Fruit fly (Drosophila melanogaster) whole organism, embryonic: ENCODE data around the gene MED22.

Experiments
- Abd-B ChIP-seq: fragments of 200-800 bp; sonication (Bioruptor generic); optimal IDR thresholded peaks from 2 replicates; lab custom pipeline; 2018; ENCODE audit warnings: missing biosample characterization, mild to moderate bottlenecking, missing genetic modification characterization, moderate library complexity
- Adf1 ChIP-seq: fragments of 200-800 bp; sonication (Bioruptor generic); IDR thresholded peaks from 2 replicates; pipeline ENCODE4 v1.3.6; 2022; ENCODE audit warnings: missing biosample characterization, missing genetic modification characterization
- CG10209 ChIP-seq: fragments of 200-800 bp; sonication (Bioruptor generic); optimal IDR thresholded peaks from 3 replicates; lab custom pipeline; 2017; ENCODE audit warnings: missing biosample characterization, mild to moderate bottlenecking, missing genetic modification characterization, missing genetic modification reagents
- CG1024 ChIP-seq: fragments of 200-800 bp; sonication (Bioruptor generic); IDR thresholded peaks from 2 replicates; pipeline ENCODE4 v1.3.6; 2022; ENCODE audit warnings: missing biosample characterization, missing genetic modification characterization
- CG10267 ChIP-seq: fragments of 200-800 bp; sonication (Bioruptor generic); optimal IDR thresholded peaks from 2 replicates; lab custom pipeline; 2018; ENCODE audit warnings: missing biosample characterization, mild to moderate bottlenecking, missing genetic modification characterization, moderate library complexity
- CG10321 ChIP-seq: fragments of 200-800 bp; sonication (Bioruptor generic); IDR thresholded peaks from 2 replicates; pipeline ENCODE4 v1.3.6; 2022; ENCODE audit warnings: missing biosample characterization, missing genetic modification characterization
- CG12744 ChIP-seq: fragments of 200-800 bp; sonication (Bioruptor generic); optimal IDR thresholded peaks from 2 replicates; lab custom pipeline; 2016; ENCODE audit warnings: missing biosample characterization, missing genetic modification characterization
- CG15269 ChIP-seq: fragments of 200-800 bp; sonication (Bioruptor generic); optimal IDR thresholded peaks from 2 replicates; lab custom pipeline; 2018; ENCODE audit warnings: missing biosample characterization, mild to moderate bottlenecking, missing genetic modification characterization, moderate library complexity
- CG15479 ChIP-seq: fragments of 200-800 bp; sonication (Bioruptor generic); optimal IDR thresholded peaks from 3 replicates; lab custom pipeline; 2019; ENCODE audit warnings: missing biosample characterization, mild to moderate bottlenecking, missing genetic modification characterization, moderate library complexity
- CG17829 ChIP-seq: fragments of 200-800 bp; optimal IDR thresholded peaks from 2 replicates; lab custom pipeline; 2019; ENCODE audit warnings: missing biosample characterization, mild to moderate bottlenecking, missing genetic modification characterization, moderate library complexity
- CG17912 ChIP-seq: fragments of 200-800 bp; sonication (Bioruptor generic); optimal IDR thresholded peaks from 2 replicates; lab custom pipeline; 2018; ENCODE audit warnings: missing biosample characterization, mild to moderate bottlenecking, missing genetic modification characterization
- CG1832 ChIP-seq: fragments of 200-800 bp; sonication (Bioruptor generic); optimal IDR thresholded peaks from 2 replicates; lab custom pipeline; 2017; ENCODE audit warnings: missing biosample characterization, mild to moderate bottlenecking, missing genetic modification characterization, inconsistent platforms
- CG4282 ChIP-seq: fragments of 200-800 bp; sonication (Bioruptor generic); optimal IDR thresholded peaks from 2 replicates; lab custom pipeline; 2016; ENCODE audit warnings: missing biosample characterization, missing genetic modification characterization
- CG5953 ChIP-seq: fragments of 200-800 bp; sonication (Bioruptor generic); IDR thresholded peaks from 2 replicates; pipeline ENCODE4 v1.3.6; 2022; ENCODE audit warnings: missing biosample characterization, missing genetic modification characterization
- CG6683 ChIP-seq: fragments of 200-800 bp; sonication (Bioruptor generic); optimal IDR thresholded peaks from 2 replicates; lab custom pipeline; 2017; ENCODE audit warnings: missing biosample characterization, mild to moderate bottlenecking, missing genetic modification characterization, missing genetic modification reagents
- CG6854 ChIP-seq: fragments of 200-800 bp; sonication (Bioruptor generic); optimal IDR thresholded peaks from 3 replicates; lab custom pipeline; 2017; ENCODE audit warnings: missing biosample characterization, mild to moderate bottlenecking, missing genetic modification characterization
- CG8359 ChIP-seq: fragments of 200-800 bp; sonication (Bioruptor generic); optimal IDR thresholded peaks from 2 replicates; lab custom pipeline; 2017; ENCODE audit warnings: missing biosample characterization, mild to moderate bottlenecking, missing genetic modification characterization, borderline replicate concordance
- CTCF ChIP-seq: fragments of 200-800 bp; sonication (Bioruptor generic); optimal IDR thresholded peaks from 2 replicates; lab custom pipeline; 2017; ENCODE audit warnings: missing biosample characterization, mild to moderate bottlenecking, missing genetic modification characterization, moderate library complexity
- D ChIP-seq, 2 experiments: fragments of 200-800 bp in 1 of 2; fragments of >200 bp in 1 of 2; sonication (Bioruptor generic) in 1 of 2; optimal IDR thresholded peaks; 2 replicates in 1 of 2; 3 replicates in 1 of 2; lab custom pipeline; 2017; ENCODE audit warnings: mild to moderate bottlenecking in 1 of 2, missing biosample characterization in 1 of 2, missing genetic modification characterization in 1 of 2, missing genetic modification reagents in 1 of 2
- Dip2 ChIP-seq: fragments of 200-800 bp; sonication (Bioruptor generic); IDR thresholded peaks from 2 replicates; pipeline ENCODE4 v1.3.6; 2022; ENCODE audit warnings: missing biosample characterization, missing genetic modification characterization
- E2f1 ChIP-seq: fragments of 200-800 bp; sonication (Bioruptor generic); IDR thresholded peaks from 2 replicates; pipeline ENCODE4 v1.3.6; 2022; ENCODE audit warnings: missing biosample characterization, missing genetic modification characterization
- Ets65A ChIP-seq: fragments of 200-800 bp; sonication (Bioruptor generic); peaks from one replicate; lab custom pipeline; 2016; ENCODE audit warnings: missing biosample characterization, missing genetic modification characterization
- Lim3 ChIP-seq: fragments of 200-800 bp; sonication (Bioruptor generic); IDR thresholded peaks from 2 replicates; pipeline ENCODE4 v1.3.6; 2022; ENCODE audit warnings: missing biosample characterization, missing genetic modification characterization
- Mrtf ChIP-seq: fragments of 200-800 bp; sonication (Bioruptor generic); IDR thresholded peaks from 3 replicates; pipeline ENCODE4 v1.3.6; 2022; ENCODE audit warnings: missing biosample characterization, missing genetic modification characterization
- Oaz ChIP-seq: fragments of 200-800 bp; sonication (Bioruptor generic); IDR thresholded peaks from 2 replicates; pipeline ENCODE4 v1.3.6; 2022; ENCODE audit warnings: missing biosample characterization, missing genetic modification characterization
- Opbp ChIP-seq: fragments of 200-800 bp; sonication (Bioruptor generic); IDR thresholded peaks from 3 replicates; pipeline ENCODE4 v1.3.6; 2022; ENCODE audit warnings: missing biosample characterization, missing genetic modification characterization; ENCODE audit not compliant: partially characterized antibody
- Sox100B ChIP-seq: fragments of 200-800 bp; sonication (Bioruptor generic); optimal IDR thresholded peaks from 3 replicates; lab custom pipeline; 2018; ENCODE audit warnings: missing biosample characterization, mild to moderate bottlenecking, missing genetic modification characterization
- Trl ChIP-seq, 3 experiments: fragments of >200 bp in 2 of 3; fragments of 200-800 bp in 1 of 3; sonication (Bioruptor generic) in 1 of 3; optimal IDR thresholded peaks; 2 replicates in 1 of 3; 3 replicates in 2 of 3; lab custom pipeline; 2016 to 2017; ENCODE audit warnings: missing biosample characterization in 1 of 3, missing genetic modification characterization in 1 of 3
- Vsx1 ChIP-seq: fragments of 200-800 bp; sonication (Bioruptor generic); optimal IDR thresholded peaks from 2 replicates; lab custom pipeline; 2017; ENCODE audit warnings: missing biosample characterization, mild to moderate bottlenecking, missing genetic modification characterization, missing genetic modification reagents
- ac ChIP-seq: fragments of 200-800 bp; sonication (Bioruptor generic); optimal IDR thresholded peaks from 3 replicates; lab custom pipeline; 2017; ENCODE audit warnings: missing biosample characterization, mild to moderate bottlenecking, missing genetic modification characterization
- al ChIP-seq: fragments of 200-800 bp; sonication (Bioruptor generic); IDR thresholded peaks from 2 replicates; pipeline ENCODE4 v1.3.6; 2022; ENCODE audit warnings: missing biosample characterization, missing genetic modification characterization
- bab2 ChIP-seq: fragments of 200-800 bp; sonication (Bioruptor generic); optimal IDR thresholded peaks from 2 replicates; lab custom pipeline; 2016; ENCODE audit warnings: missing biosample characterization, missing genetic modification characterization
- cg ChIP-seq: fragments of 200-800 bp; sonication (Bioruptor generic); optimal IDR thresholded peaks from 3 replicates; lab custom pipeline; 2019; ENCODE audit warnings: missing biosample characterization, mild to moderate bottlenecking, missing genetic modification characterization, moderate library complexity
- chif ChIP-seq, 2 experiments: fragments of 200-800 bp; sonication (Bioruptor generic); optimal IDR thresholded peaks; 3 replicates each; lab custom pipeline; 2016; ENCODE audit warnings: missing biosample characterization in 2 of 2, missing genetic modification characterization in 2 of 2
- dimm ChIP-seq: fragments of 200-800 bp; sonication (Bioruptor generic); IDR thresholded peaks from 2 replicates; pipeline ENCODE4 v1.3.6; 2022; ENCODE audit warnings: missing biosample characterization, missing genetic modification characterization
- dmrt99B ChIP-seq: fragments of 200-800 bp; sonication (Bioruptor generic); optimal IDR thresholded peaks from 2 replicates; lab custom pipeline; 2018; ENCODE audit warnings: missing biosample characterization, mild to moderate bottlenecking, missing genetic modification characterization, moderate library complexity
- emc ChIP-seq: fragments of 200-800 bp; sonication (Bioruptor generic); optimal IDR thresholded peaks from 2 replicates; lab custom pipeline; 2016; ENCODE audit warnings: missing biosample characterization, missing genetic modification characterization
- ewg ChIP-seq: fragments of 200-800 bp; sonication (Bioruptor generic); optimal IDR thresholded peaks from 3 replicates; lab custom pipeline; 2017; ENCODE audit warnings: mild to moderate bottlenecking, missing biosample characterization, missing genetic modification reagents, missing genetic modification characterization
- gro ChIP-seq: fragments of 200-800 bp; sonication (Bioruptor generic); optimal IDR thresholded peaks from 2 replicates; lab custom pipeline; 2016; ENCODE audit warnings: missing biosample characterization, missing genetic modification characterization
- gsb ChIP-seq: fragments of 200-800 bp; sonication (Bioruptor generic); IDR thresholded peaks from 2 replicates; pipeline ENCODE4 v1.3.6; 2022; ENCODE audit warnings: missing biosample characterization, missing genetic modification characterization
- insv ChIP-seq, 2 experiments: fragments of 200-800 bp; sonication (Bioruptor generic); optimal IDR thresholded peaks; 3 replicates each; lab custom pipeline; 2016 to 2018; ENCODE audit warnings: missing biosample characterization in 2 of 2, missing genetic modification characterization in 2 of 2
- lbe ChIP-seq: fragments of 200-800 bp; sonication (Bioruptor generic); optimal IDR thresholded peaks from 2 replicates; lab custom pipeline; 2016; ENCODE audit warnings: missing biosample characterization, mild to moderate bottlenecking, missing genetic modification characterization
- nerfin-2 ChIP-seq: fragments of 200-800 bp; sonication (Bioruptor generic); IDR thresholded peaks from 2 replicates; pipeline ENCODE4 v1.3.6; 2022; ENCODE audit warnings: missing biosample characterization, missing genetic modification characterization; ENCODE audit not compliant: partially characterized antibody
- nmo ChIP-seq: fragments of 200-800 bp; sonication (Bioruptor generic); optimal IDR thresholded peaks from 2 replicates; lab custom pipeline; 2018; ENCODE audit warnings: missing biosample characterization, mild to moderate bottlenecking, missing genetic modification characterization, moderate library complexity
- peb ChIP-seq: fragments of 200-800 bp; sonication (Bioruptor generic); IDR thresholded peaks from 2 replicates; pipeline ENCODE4 v1.3.6; 2022; ENCODE audit warnings: missing biosample characterization, missing genetic modification characterization
- pnt ChIP-seq: fragments of 200-800 bp; sonication (Bioruptor generic); optimal IDR thresholded peaks from 3 replicates; lab custom pipeline; 2016; ENCODE audit warnings: missing biosample characterization, missing genetic modification characterization
- sqz ChIP-seq: fragments of 200-800 bp; sonication (Bioruptor generic); optimal IDR thresholded peaks from 3 replicates; lab custom pipeline; 2018; ENCODE audit warnings: missing biosample characterization, mild to moderate bottlenecking, missing genetic modification characterization
- sr ChIP-seq: fragments of 200-800 bp; sonication (Bioruptor generic); IDR thresholded peaks from 3 replicates; pipeline ENCODE4 v1.3.6; 2022; ENCODE audit warnings: missing biosample characterization, missing genetic modification characterization
- stwl ChIP-seq: fragments of 200-800 bp; sonication (Bioruptor generic); optimal IDR thresholded peaks from 3 replicates; lab custom pipeline; 2018; ENCODE audit warnings: missing biosample characterization, mild to moderate bottlenecking, missing genetic modification characterization, moderate library complexity
- wek ChIP-seq: fragments of 200-800 bp; sonication (Bioruptor generic); optimal IDR thresholded peaks from 3 replicates; lab custom pipeline; 2018; ENCODE audit warnings: missing biosample characterization, mild to moderate bottlenecking, missing genetic modification characterization, moderate library complexity

MED22 gene

dm6 chrX:940580-941184 lies 12.7 kb downstream of the MED22 start, which contains the start of the genes CG3704 and mus81 (continued):
- TF ChIP-seq D (optimal IDR thresholded peaks at IDR 0.05; lab: Kevin White, UChicago), result no peak
- no peak for TF ChIP-seq D (GFP tag; optimal IDR thresholded peaks at IDR 0.05; lab: Kevin White, UChicago)
- no peak for TF ChIP-seq CG17829 (tag; lab: Kevin White, UChicago)
- peak; percentile 45 for TF ChIP-seq nmo (GFP tag; lab: Kevin White, UChicago)
- no peak for TF ChIP-seq CG10321 (GFP tag; lab: Robert Waterston, UW)
- peak; percentile 17 for TF ChIP-seq CG10267 (tag; lab: Kevin White, UChicago)
- no peak for TF ChIP-seq CG4282 (GFP tag; lab: Kevin White, UChicago)
- no peak for TF ChIP-seq lbe
- TF ChIP-seq CG8359 (GFP tag; lab: Kevin White, UChicago), result no peak
- TF ChIP-seq CG5953, result no peak
- TF ChIP-seq cg (GFP tag; lab: Kevin White, UChicago), result no peak
- TF ChIP-seq emc (GFP tag; lab: Kevin White, UChicago), result no peak
- TF ChIP-seq ewg (GFP tag; lab: Kevin White, UChicago), result peak; percentile 30
- TF ChIP-seq Oaz, result no peak
- TF ChIP-seq Lim3 (GFP tag; lab: Robert Waterston, UW), result no peak
- TF ChIP-seq gsb (GFP tag; lab: Robert Waterston, UW), result no peak
- TF ChIP-seq Adf1 (GFP tag; lab: Robert Waterston, UW), result 0 out of 2 replicates have a peak, but pooled peaks have one; percentile 10
- no peak for TF ChIP-seq nerfin-2 (GFP tag; lab: Robert Waterston, UW)
- TF ChIP-seq Dip2 (GFP tag; lab: Robert Waterston, UW), result no peak
- no peak for TF ChIP-seq CG10209 (GFP tag; lab: Kevin White, UChicago)
- TF ChIP-seq CG15479 (GFP tag; lab: Kevin White, UChicago), result no peak
- TF ChIP-seq chif (GFP tag; optimal IDR thresholded peaks at IDR 0.05; lab: Kevin White, UChicago), result no peak
- no peak for TF ChIP-seq gro (GFP tag; lab: Kevin White, UChicago)
- no peak for TF ChIP-seq CG1024 (GFP tag; lab: Robert Waterston, UW)
- no peak for TF ChIP-seq CG6683
- TF ChIP-seq Ets65A (GFP tag; lab: Kevin White, UChicago), result peak; percentile 10
- TF ChIP-seq stwl (tag; lab: Kevin White, UChicago), result peak; percentile 58
- no peak for TF ChIP-seq pnt
- TF ChIP-seq peb (GFP tag; lab: Robert Waterston, UW), result no peak
- no peak for TF ChIP-seq wek (GFP tag; lab: Kevin White, UChicago)
- no peak for TF ChIP-seq Vsx1
- TF ChIP-seq dmrt99B (tag; lab: Kevin White, UChicago), result no peak
- no peak for TF ChIP-seq CG12744 (GFP tag; lab: Kevin White, UChicago)
- no peak for TF ChIP-seq CG15269 (tag; lab: Kevin White, UChicago)
- no peak for TF ChIP-seq insv (GFP tag; optimal IDR thresholded peaks at IDR 0.05; lab: Kevin White, UChicago)
- TF ChIP-seq al (GFP tag; lab: Robert Waterston, UW), result no peak
- TF ChIP-seq Opbp (GFP tag; lab: Robert Waterston, UW), result 0 out of 3 replicates have a peak, but pooled peaks have one; percentile 9
- no peak for TF ChIP-seq Mrtf (GFP tag; lab: Robert Waterston, UW)
- no peak for TF ChIP-seq Sox100B
- TF ChIP-seq E2f1 (GFP tag; lab: Robert Waterston, UW), result no peak
- no peak for TF ChIP-seq sqz (GFP tag; lab: Kevin White, UChicago)
- TF ChIP-seq ac (GFP tag; lab: Kevin White, UChicago), result no peak
- TF ChIP-seq dimm (GFP tag; lab: Robert Waterston, UW), result no peak
- no peak for TF ChIP-seq sr (GFP tag; lab: Robert Waterston, UW)
- TF ChIP-seq CG17912 (GFP tag; lab: Kevin White, UChicago), result no peak
- TF ChIP-seq Abd-B (GFP tag; lab: Kevin White, UChicago), result no peak
- TF ChIP-seq CTCF (GFP tag; lab: Kevin White, UChicago), result peak; percentile 26
- no peak for TF ChIP-seq bab2 (GFP tag; lab: Kevin White, UChicago)
- TF ChIP-seq CG6854, result no peak
- TF ChIP-seq CG1832 (GFP tag; lab: Kevin White, UChicago), result no peak
- TF ChIP-seq Trl (optimal IDR thresholded peaks at IDR 0.05; lab: Kevin White, UChicago), result no peak
- TF ChIP-seq Trl (GFP tag; optimal IDR thresholded peaks at IDR 0.05; lab: Kevin White, UChicago), result no peak
